Worm (Caenorhabditis elegans) whole organism, young adult: ENCODE measurements around the gene F54F7.6.

Experiments
- B0019.2 ChIP-seq: fragments of 200-800 bp; sonication (Bioruptor generic); conservative IDR thresholded peaks from 2 replicates; pipeline ENCODE4 v1.3.6; 2022; ENCODE audit warnings: missing genetic modification reagents, missing genetic modification characterization, missing compliant biosample characterization
- F23B12.7 ChIP-seq: sonication (generic microtip); optimal IDR thresholded peaks from 2 replicates; lab custom pipeline; 2017; ENCODE audit warnings: missing genetic modification characterization, mild to moderate bottlenecking, missing compliant biosample characterization, antibody characterized with exemption, moderate library complexity; ENCODE audit not compliant: insufficient read depth
- bed-1 ChIP-seq: fragments of 200-800 bp; sonication (Bioruptor generic); IDR thresholded peaks from 2 replicates; pipeline ENCODE4 v1.3.6; 2022; ENCODE audit warnings: missing genetic modification reagents, missing genetic modification characterization, missing compliant biosample characterization
- egl-44 ChIP-seq: fragments of 200-800 bp; sonication (Bioruptor generic); IDR thresholded peaks from 2 replicates; pipeline ENCODE4 v1.3.6; 2022; ENCODE audit warnings: missing genetic modification reagents, missing genetic modification characterization, missing compliant biosample characterization
- ets-4 ChIP-seq: fragments of 200-800 bp; sonication (Bioruptor generic); optimal IDR thresholded peaks from 2 replicates; lab custom pipeline; 2018; ENCODE audit warnings: mild to moderate bottlenecking, missing genetic modification characterization, missing compliant biosample characterization
- nfya-2 ChIP-seq: fragments of 200-800 bp; sonication (Bioruptor generic); IDR thresholded peaks from 2 replicates; pipeline ENCODE4 v1.3.6; 2022; ENCODE audit warnings: missing genetic modification reagents, missing genetic modification characterization, missing compliant biosample characterization
- snpc-1.1 ChIP-seq: sonication (generic microtip); optimal IDR thresholded peaks from 2 replicates; lab custom pipeline; 2017; ENCODE audit warnings: missing genetic modification characterization, mild to moderate bottlenecking, missing compliant biosample characterization, antibody characterized with exemption, moderate library complexity, missing genotype, missing genetic modification reagents; ENCODE audit not compliant: insufficient read depth
- ztf-25 ChIP-seq: fragments of 200-800 bp; sonication (Bioruptor generic); IDR thresholded peaks from 2 replicates; pipeline ENCODE4 v1.3.6; 2022; ENCODE audit warnings: missing genetic modification reagents, missing genetic modification characterization, missing compliant biosample characterization

DNA sequence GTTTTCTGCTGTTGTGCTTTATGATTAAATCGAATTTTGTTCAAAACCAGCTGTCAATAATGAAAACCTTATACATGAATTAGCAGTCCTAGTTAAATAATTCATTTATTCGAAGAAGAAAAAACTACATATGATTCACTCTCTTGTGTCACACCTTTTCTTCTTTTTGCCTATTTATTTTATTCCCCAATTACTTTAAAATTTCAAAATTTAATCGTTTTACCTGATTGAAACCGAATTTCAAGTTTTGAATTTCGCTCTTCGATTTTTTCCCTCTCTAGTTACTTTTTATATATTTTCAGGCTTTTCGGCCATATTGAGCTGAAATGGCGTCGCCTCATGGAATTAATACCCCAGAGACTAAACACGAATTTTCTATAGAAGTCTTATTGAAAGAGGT, 12.7 kb upstream of the F54F7.6 start, which contains the start of gene xtr-1:
- TF ChIP-seq F23B12.7 (no peak), bed-1 (no peak), snpc-1.1 (tag; lab: Kevin White, UChicago) (no peak), ztf-25 (GFP tag; lab: Robert Waterston, UW) (no peak), nfya-2 (no peak), B0019.2 (GFP tag; lab: Robert Waterston, UW) (no peak), egl-44 (no peak), ets-4 (GFP tag; lab: Kevin White, UChicago) (no peak)
